Worm (Caenorhabditis elegans): ENCODE measurements around the gene F54D12.9.

Gene F54D12.9

ce11 chrII:1372966-1373365 is 8.6 kb downstream of the F54D12.9 start:
- TF ChIP-seq flt-1 (GFP tag; IDR thresholded peaks at IDR 0.05) (no peak), ztf-23 (GFP tag; IDR thresholded peaks at IDR 0.05) (no peak), ztf-29 (GFP tag; IDR thresholded peaks at IDR 0.05) (no peak), tab-1 (GFP tag; IDR thresholded peaks at IDR 0.05) (no peak), med-1 (GFP tag; optimal IDR thresholded peaks at IDR 0.05; ENCODE audit: insufficient read depth) (no peak), cog-1 (tag; optimal IDR thresholded peaks at IDR 0.05) (no peak), T22C8.4 (GFP tag; IDR thresholded peaks at IDR 0.05) (no peak), klf-2 (GFP tag; conservative IDR thresholded peaks at IDR 0.05) (no peak), ref-1 (GFP tag; conservative IDR thresholded peaks at IDR 0.05) (no peak)

DNA sequence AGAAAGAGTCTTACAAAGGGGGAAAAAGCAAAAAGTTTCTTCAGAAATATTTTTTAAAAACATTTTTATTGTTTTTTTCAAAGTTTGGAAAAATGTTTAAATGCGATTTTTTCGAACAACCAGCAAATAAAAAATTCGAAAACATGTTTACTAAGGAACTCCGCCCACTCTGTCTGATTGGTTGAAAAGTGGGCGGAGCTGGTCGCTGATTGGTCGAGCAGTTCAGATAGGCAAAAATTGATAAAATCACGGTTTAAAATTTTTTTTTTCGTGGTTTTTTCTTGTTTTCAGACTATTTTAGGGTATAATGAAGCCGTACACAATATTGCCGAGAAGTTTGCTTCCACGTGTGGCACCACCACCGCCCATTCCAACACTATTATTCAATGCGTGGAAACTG is 9.4 kb downstream of the F54D12.9 start:
- no peak for TF ChIP-seq ztf-23 (GFP tag; IDR thresholded peaks at IDR 0.05)
- TF ChIP-seq flt-1 (GFP tag; IDR thresholded peaks at IDR 0.05), result no peak
- no peak for TF ChIP-seq ztf-29 (GFP tag; IDR thresholded peaks at IDR 0.05)
- no peak for TF ChIP-seq cog-1 (tag; optimal IDR thresholded peaks at IDR 0.05)
- TF ChIP-seq klf-2 (GFP tag; conservative IDR thresholded peaks at IDR 0.05), result no peak
- TF ChIP-seq med-1 (GFP tag; optimal IDR thresholded peaks at IDR 0.05; ENCODE audit: insufficient read depth), result no peak
- TF ChIP-seq T22C8.4 (GFP tag; IDR thresholded peaks at IDR 0.05), result no peak

- no peak for TF ChIP-seq ztf-29 (GFP tag; IDR thresholded peaks at IDR 0.05)
- no peak for TF ChIP-seq flt-1 (GFP tag; IDR thresholded peaks at IDR 0.05)
- no peak for TF ChIP-seq med-1 (GFP tag; optimal IDR thresholded peaks at IDR 0.05; ENCODE audit: insufficient read depth)
Measured at ce11 chrII:1371533-1371932, 10.0 kb downstream of the F54D12.9 start.

- TF ChIP-seq ztf-29 (GFP tag; IDR thresholded peaks at IDR 0.05) (no peak), T22C8.4 (GFP tag; IDR thresholded peaks at IDR 0.05) (no peak), tab-1 (GFP tag; IDR thresholded peaks at IDR 0.05) (no peak), med-1 (GFP tag; optimal IDR thresholded peaks at IDR 0.05; ENCODE audit: insufficient read depth) (no peak), ztf-23 (GFP tag; IDR thresholded peaks at IDR 0.05) (no peak), cog-1 (tag; optimal IDR thresholded peaks at IDR 0.05) (no peak), klf-2 (GFP tag; conservative IDR thresholded peaks at IDR 0.05) (no peak), flt-1 (GFP tag; IDR thresholded peaks at IDR 0.05) (no peak), ref-1 (GFP tag; conservative IDR thresholded peaks at IDR 0.05) (no peak)
Measured at ce11 chrII:1369322-1369721, 12.2 kb downstream of the F54D12.9 start.

ce11 chrII:1368756-1369155 is 12.8 kb downstream of the F54D12.9 start:
- TF ChIP-seq cog-1 (tag; optimal IDR thresholded peaks at IDR 0.05) (no peak), T22C8.4 (GFP tag; IDR thresholded peaks at IDR 0.05) (no peak), med-1 (GFP tag; optimal IDR thresholded peaks at IDR 0.05; ENCODE audit: insufficient read depth) (no peak), ref-1 (GFP tag; conservative IDR thresholded peaks at IDR 0.05) (no peak), flt-1 (GFP tag; IDR thresholded peaks at IDR 0.05) (no peak), ztf-23 (GFP tag; IDR thresholded peaks at IDR 0.05) (no peak), klf-2 (GFP tag; conservative IDR thresholded peaks at IDR 0.05) (no peak), tab-1 (GFP tag; IDR thresholded peaks at IDR 0.05) (no peak), ztf-29 (GFP tag; IDR thresholded peaks at IDR 0.05) (no peak)

ce11 chrII:1365985-1366384 is 15.5 kb downstream of the F54D12.9 start:
- no peak for TF ChIP-seq ztf-23 (GFP tag; IDR thresholded peaks at IDR 0.05)
- no peak for TF ChIP-seq cog-1 (tag; optimal IDR thresholded peaks at IDR 0.05)
- no peak for TF ChIP-seq flt-1 (GFP tag; IDR thresholded peaks at IDR 0.05)
- no peak for TF ChIP-seq tab-1 (GFP tag; IDR thresholded peaks at IDR 0.05)
- no peak for TF ChIP-seq klf-2 (GFP tag; conservative IDR thresholded peaks at IDR 0.05)
- TF ChIP-seq ztf-29 (GFP tag; IDR thresholded peaks at IDR 0.05), result no peak
- no peak for TF ChIP-seq ref-1 (GFP tag; conservative IDR thresholded peaks at IDR 0.05)
- no peak for TF ChIP-seq med-1 (GFP tag; optimal IDR thresholded peaks at IDR 0.05; ENCODE audit: insufficient read depth)
- TF ChIP-seq T22C8.4 (GFP tag; IDR thresholded peaks at IDR 0.05), result no peak

ce11 chrII:1362423-1362822 is 19.1 kb downstream of the F54D12.9 start:
- no peak for TF ChIP-seq tab-1 (GFP tag; IDR thresholded peaks at IDR 0.05)

- TF ChIP-seq tab-1 (GFP tag; IDR thresholded peaks at IDR 0.05), result no peak
- no peak for TF ChIP-seq ztf-23 (GFP tag; IDR thresholded peaks at IDR 0.05)
- no peak for TF ChIP-seq cog-1 (tag; optimal IDR thresholded peaks at IDR 0.05)
- TF ChIP-seq T22C8.4 (GFP tag; IDR thresholded peaks at IDR 0.05), result no peak
- TF ChIP-seq klf-2 (GFP tag; conservative IDR thresholded peaks at IDR 0.05), result no peak
- no peak for TF ChIP-seq med-1 (GFP tag; optimal IDR thresholded peaks at IDR 0.05; ENCODE audit: insufficient read depth)
Measured at ce11 chrII:1360257-1360656, 21.3 kb downstream of the F54D12.9 start.

ce11 chrII:1357905-1358304 is 23.6 kb downstream of the F54D12.9 start, which contains the start of gene C13A10.2:
Gene C13A10.2 (minus strand): TSS chrII:1358005.
- TF ChIP-seq flt-1 (GFP tag; IDR thresholded peaks at IDR 0.05) (no peak), ztf-23 (GFP tag; IDR thresholded peaks at IDR 0.05) (no peak), ztf-29 (GFP tag; IDR thresholded peaks at IDR 0.05) (no peak), tab-1 (GFP tag; IDR thresholded peaks at IDR 0.05) (no peak), T22C8.4 (GFP tag; IDR thresholded peaks at IDR 0.05) (no peak), med-1 (GFP tag; optimal IDR thresholded peaks at IDR 0.05; ENCODE audit: insufficient read depth) (no peak), cog-1 (tag; optimal IDR thresholded peaks at IDR 0.05) (no peak), klf-2 (GFP tag; conservative IDR thresholded peaks at IDR 0.05) (no peak), ref-1 (GFP tag; conservative IDR thresholded peaks at IDR 0.05) (no peak)

ce11 chrII:1357262-1357661 is 24.3 kb downstream of the F54D12.9 start:
- TF ChIP-seq ztf-29 (GFP tag; IDR thresholded peaks at IDR 0.05), result no peak
- TF ChIP-seq flt-1 (GFP tag; IDR thresholded peaks at IDR 0.05), result no peak
- TF ChIP-seq T22C8.4 (GFP tag; IDR thresholded peaks at IDR 0.05), result no peak

- TF ChIP-seq ztf-29 (GFP tag; IDR thresholded peaks at IDR 0.05) (no peak), klf-2 (GFP tag; conservative IDR thresholded peaks at IDR 0.05) (no peak), ztf-23 (GFP tag; IDR thresholded peaks at IDR 0.05) (no peak), T22C8.4 (GFP tag; IDR thresholded peaks at IDR 0.05) (no peak), flt-1 (GFP tag; IDR thresholded peaks at IDR 0.05) (no peak), med-1 (GFP tag; optimal IDR thresholded peaks at IDR 0.05; ENCODE audit: insufficient read depth) (no peak), tab-1 (GFP tag; IDR thresholded peaks at IDR 0.05) (no peak), ref-1 (GFP tag; conservative IDR thresholded peaks at IDR 0.05) (no peak), cog-1 (tag; optimal IDR thresholded peaks at IDR 0.05) (no peak)
Measured at ce11 chrII:1355480-1355879, 26.0 kb downstream of the F54D12.9 start, which contains the start of gene C13A10.1. Gene C13A10.1 (minus strand): TSS chrII:1355649.

All from whole organism, midembryonic.